Worm (Caenorhabditis elegans): ENCODE measurements around the gene srab-12.

srab-12 gene

DNA sequence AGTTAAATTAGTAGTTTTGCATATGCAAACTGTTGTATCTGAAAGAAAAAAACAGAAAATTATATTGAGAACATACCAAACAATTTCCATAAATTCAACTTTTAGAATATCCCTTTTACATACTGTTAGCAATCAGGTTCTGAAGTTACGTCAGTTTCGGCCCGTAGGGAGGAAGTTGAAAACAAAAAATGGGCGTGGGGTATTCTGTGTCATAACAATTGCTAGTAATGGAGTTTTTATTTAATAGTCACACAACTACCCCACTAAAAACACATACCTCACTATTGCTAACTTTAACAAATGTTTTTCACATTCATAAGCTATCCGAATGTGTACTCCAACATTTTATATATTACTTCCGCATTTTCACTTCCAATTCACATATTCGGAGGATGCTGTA is 38.4 kb upstream of the srab-12 start, which contains the start of gene srh-300:
TSS of gene srh-300 (plus strand) at position 301 of the 400 bp plus-strand sequence.
- TF ChIP-seq fkh-10 (GFP tag; optimal IDR thresholded peaks at IDR 0.05) (no peak), lsy-12 (tag; optimal IDR thresholded peaks at IDR 0.05) (no peak), nfya-1 (tag; optimal IDR thresholded peaks at IDR 0.05; ENCODE audit: insufficient read depth) (no peak), eor-1 (tag; optimal IDR thresholded peaks at IDR 0.05) (no peak), fos-1 (tag; optimal IDR thresholded peaks at IDR 0.05) (no peak)

DNA sequence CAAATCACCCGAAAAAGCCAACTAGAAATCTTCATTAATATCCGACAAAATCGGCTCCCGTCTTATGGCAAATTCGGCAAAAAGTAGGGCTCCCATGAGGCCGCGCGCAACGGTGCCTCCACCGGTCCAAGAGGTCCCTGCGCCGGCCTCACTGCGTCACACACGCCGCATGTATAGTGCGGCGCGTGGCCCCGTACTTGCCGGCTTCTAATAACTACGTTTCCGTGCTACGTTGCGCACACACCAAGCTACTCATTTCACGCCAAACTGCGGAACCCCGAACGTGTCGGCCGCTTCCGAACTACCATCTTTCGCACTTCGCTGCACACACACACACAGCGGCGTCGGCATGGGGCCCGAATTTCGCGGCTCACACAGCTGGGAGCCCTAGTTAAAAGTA is 36.3 kb upstream of the srab-12 start:
- TF ChIP-seq sea-2 (GFP tag; optimal IDR thresholded peaks at IDR 0.05), result no peak
- no peak for TF ChIP-seq ceh-9 (tag; optimal IDR thresholded peaks at IDR 0.05)
- TF ChIP-seq lin-39 (tag; optimal IDR thresholded peaks at IDR 0.05), result no peak
- no peak for TF ChIP-seq nhr-28 (tag; optimal IDR thresholded peaks at IDR 0.05)
- TF ChIP-seq tbx-2 (tag; optimal IDR thresholded peaks at IDR 0.05), result no peak
- no peak for TF ChIP-seq mdl-1 (tag; optimal IDR thresholded peaks at IDR 0.05)
- TF ChIP-seq nhr-67 (tag; optimal IDR thresholded peaks at IDR 0.05), result no peak
- TF ChIP-seq nhr-237 (tag; optimal IDR thresholded peaks at IDR 0.05), result no peak
- no peak for TF ChIP-seq unc-39 (tag; optimal IDR thresholded peaks at IDR 0.05)
- no peak for TF ChIP-seq egl-5 (tag; optimal IDR thresholded peaks at IDR 0.05)
- TF ChIP-seq nfya-1 (tag; optimal IDR thresholded peaks at IDR 0.05; ENCODE audit: insufficient read depth), result no peak
- TF ChIP-seq aly-2 (tag; optimal IDR thresholded peaks at IDR 0.05), result no peak
- TF ChIP-seq elt-3 (tag; optimal IDR thresholded peaks at IDR 0.05), result no peak
- TF ChIP-seq ceh-82 (tag; optimal IDR thresholded peaks at IDR 0.05), result no peak

DNA sequence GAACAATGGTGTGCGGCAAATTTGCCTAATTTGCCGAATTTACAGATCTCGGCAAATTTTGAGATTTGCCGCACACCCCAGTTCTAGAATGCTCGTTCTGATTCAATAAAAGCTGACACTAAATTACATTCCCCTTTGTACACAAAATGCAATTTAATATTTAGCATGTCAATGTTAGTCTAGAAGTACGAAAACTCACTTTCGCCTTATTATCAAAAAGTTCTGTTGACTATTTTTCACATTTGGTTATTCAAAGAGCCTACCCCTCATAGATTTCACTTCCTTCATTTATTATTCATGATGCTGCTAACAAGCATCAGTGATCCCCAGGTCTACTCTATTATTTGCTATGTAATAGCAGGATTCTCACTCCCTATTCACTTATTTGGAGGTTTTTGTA is 35.1 kb upstream of the srab-12 start, which contains the start of gene srh-298:
TSS of gene srh-298 (plus strand) at position 301 of the 400 bp plus-strand sequence.
- TF ChIP-seq nhr-28 (tag; optimal IDR thresholded peaks at IDR 0.05), result no peak
- TF ChIP-seq unc-62 (GFP tag; optimal IDR thresholded peaks at IDR 0.05), result no peak

DNA sequence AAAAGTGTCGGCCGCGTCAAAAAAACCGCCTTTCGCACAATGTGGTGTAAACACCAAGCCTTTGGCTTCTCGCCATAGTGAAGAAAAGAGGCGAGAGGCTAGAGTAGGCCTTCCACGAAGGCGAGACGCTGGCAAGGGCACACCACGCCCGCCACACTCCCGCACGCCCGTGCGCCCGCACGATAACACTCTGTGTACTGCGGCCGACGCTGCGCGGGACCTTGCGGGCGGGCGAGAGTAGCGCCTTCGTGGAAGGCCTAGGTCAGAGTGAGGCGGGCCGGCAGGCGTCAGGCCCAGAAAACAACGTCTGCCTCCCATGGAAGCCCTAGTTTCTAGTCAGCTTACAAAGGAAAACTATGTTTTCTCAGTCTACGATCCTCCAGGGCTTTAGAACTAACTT is 28.7 kb upstream of the srab-12 start:
- TF ChIP-seq ztf-4 (tag; optimal IDR thresholded peaks at IDR 0.05) (no peak), nhr-67 (tag; optimal IDR thresholded peaks at IDR 0.05) (no peak), hmg-11 (tag; optimal IDR thresholded peaks at IDR 0.05) (no peak), nhr-12 (tag; optimal IDR thresholded peaks at IDR 0.05) (no peak), lin-15B (tag; optimal IDR thresholded peaks at IDR 0.05) (no peak), fkh-2 (tag; optimal IDR thresholded peaks at IDR 0.05) (no peak), ceh-28 (tag; optimal IDR thresholded peaks at IDR 0.05) (no peak), fkh-10 (GFP tag; optimal IDR thresholded peaks at IDR 0.05) (no peak), daf-12 (tag; optimal IDR thresholded peaks at IDR 0.05) (no peak), ceh-82 (tag; optimal IDR thresholded peaks at IDR 0.05) (no peak), nhr-77 (tag; optimal IDR thresholded peaks at IDR 0.05) (no peak), ama-1 (optimal IDR thresholded peaks at IDR 0.05) (no peak), nhr-237 (tag; optimal IDR thresholded peaks at IDR 0.05) (no peak), skn-1 (tag; optimal IDR thresholded peaks at IDR 0.05) (no peak), aly-2 (tag; optimal IDR thresholded peaks at IDR 0.05) (no peak), elt-1 (tag; optimal IDR thresholded peaks at IDR 0.05) (no peak), zag-1 (tag; optimal IDR thresholded peaks at IDR 0.05) (no peak)

DNA sequence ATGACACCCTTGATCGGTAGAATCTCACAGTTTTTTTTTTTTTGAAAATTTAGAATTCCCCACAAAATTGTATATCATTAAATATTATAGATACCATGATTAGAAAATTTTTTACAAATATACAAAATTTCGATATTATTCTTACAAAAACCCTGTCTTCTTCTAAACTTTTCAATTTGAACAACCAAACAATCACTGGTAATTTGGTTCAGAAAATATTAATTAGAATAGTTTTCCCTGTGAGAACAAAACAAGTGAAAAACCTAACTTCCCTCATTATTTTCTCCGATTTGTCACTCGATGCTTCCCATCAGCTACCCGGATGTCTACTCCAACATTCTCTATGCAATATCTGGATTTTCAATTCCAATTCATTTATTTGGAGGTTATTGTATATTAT is 26.6 kb upstream of the srab-12 start, which contains the start of gene srh-296:
TSS of gene srh-296 (plus strand) at position 301 of the 400 bp plus-strand sequence.
- no peak for TF ChIP-seq ceh-82 (tag; optimal IDR thresholded peaks at IDR 0.05)
- no peak for TF ChIP-seq fkh-10 (GFP tag; optimal IDR thresholded peaks at IDR 0.05)
- TF ChIP-seq eor-1 (tag; optimal IDR thresholded peaks at IDR 0.05), result no peak
- no peak for TF ChIP-seq nhr-12 (tag; optimal IDR thresholded peaks at IDR 0.05)
- no peak for TF ChIP-seq pha-4 (tag; optimal IDR thresholded peaks at IDR 0.05)
- no peak for TF ChIP-seq fos-1 (tag; optimal IDR thresholded peaks at IDR 0.05)
- no peak for TF ChIP-seq ceh-9 (tag; optimal IDR thresholded peaks at IDR 0.05)
- no peak for TF ChIP-seq elt-2 (tag; optimal IDR thresholded peaks at IDR 0.05)
- TF ChIP-seq nhr-28 (tag; optimal IDR thresholded peaks at IDR 0.05), result no peak
- no peak for TF ChIP-seq sea-2 (GFP tag; optimal IDR thresholded peaks at IDR 0.05)
- no peak for TF ChIP-seq ztf-4 (tag; optimal IDR thresholded peaks at IDR 0.05)
- no peak for TF ChIP-seq nfya-1 (tag; optimal IDR thresholded peaks at IDR 0.05; ENCODE audit: insufficient read depth)
- no peak for TF ChIP-seq hmg-11 (tag; optimal IDR thresholded peaks at IDR 0.05)
- TF ChIP-seq jun-1 (tag; optimal IDR thresholded peaks at IDR 0.05), result no peak
- TF ChIP-seq egl-5 (tag; optimal IDR thresholded peaks at IDR 0.05), result no peak
- no peak for TF ChIP-seq nhr-67 (tag; optimal IDR thresholded peaks at IDR 0.05)
- TF ChIP-seq ceh-28 (tag; optimal IDR thresholded peaks at IDR 0.05), result no peak
- no peak for TF ChIP-seq nhr-43 (tag; optimal IDR thresholded peaks at IDR 0.05; ENCODE audit: poor library complexity, severe bottlenecking)
